Fruit fly (Drosophila melanogaster): ENCODE measurements around the gene CG10877.

CG10877 gene

DNA sequence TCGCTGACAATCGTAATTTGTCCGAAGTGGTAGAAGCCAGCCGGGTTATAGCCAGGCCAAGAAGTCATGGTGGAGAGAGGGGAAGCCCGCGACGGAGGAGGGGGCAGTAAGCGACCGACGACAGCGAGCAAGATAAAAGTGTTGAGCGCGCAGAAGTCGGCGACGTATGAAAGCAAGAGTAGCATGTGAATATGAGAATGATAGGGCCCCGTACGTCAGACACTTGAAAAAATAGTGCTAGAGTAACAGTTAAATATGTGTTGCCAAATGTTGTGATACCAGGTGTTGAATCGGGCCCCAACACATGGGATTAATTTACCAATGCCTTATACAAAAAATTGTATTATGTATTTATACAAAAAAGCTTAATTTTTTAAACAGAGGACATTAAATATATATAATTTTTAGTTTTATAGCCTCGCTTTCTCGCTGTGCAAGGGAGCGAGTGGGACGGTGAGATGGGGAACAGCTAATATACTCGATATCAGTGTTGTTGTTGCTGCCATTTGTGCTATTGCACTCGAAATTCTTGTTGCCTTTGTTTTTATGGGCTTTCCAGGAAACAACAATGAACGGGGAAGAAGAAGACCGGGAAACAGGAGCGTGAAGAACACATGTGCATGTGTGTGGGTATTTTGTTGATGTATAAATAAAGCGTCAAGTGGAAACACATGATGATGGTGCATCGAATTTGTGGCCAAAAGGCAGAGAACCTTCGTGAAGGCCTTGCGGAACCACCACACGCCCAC, 13.8 kb downstream of the CG10877 start (continued):
- TF ChIP-seq CG15269 (tag; optimal IDR thresholded peaks at IDR 0.05) (peak; percentile 92), gce (GFP tag; IDR thresholded peaks at IDR 0.05) (0 out of 3 replicates have a peak, but pooled peaks have one; percentile 20), unpg (GFP tag; optimal IDR thresholded peaks at IDR 0.05) (peak; percentile 88), CrebB (tag; optimal IDR thresholded peaks at IDR 0.05) (peak; percentile 48), croc (GFP tag; conservative IDR thresholded peaks at IDR 0.05) (peak; percentile 79), ab (GFP tag; optimal IDR thresholded peaks at IDR 0.05) (peak; percentile 42), slou (GFP tag; optimal IDR thresholded peaks at IDR 0.05) (peak; percentile 20), Aef1 (GFP tag; IDR thresholded peaks at IDR 0.05) (peak; percentile 84), crp (GFP tag; optimal IDR thresholded peaks at IDR 0.05) (peak in 1 of 2 experiments; percentile 21), CG13894 (tag; optimal IDR thresholded peaks at IDR 0.05) (peak; percentile 82), CG4854 (GFP tag; optimal IDR thresholded peaks at IDR 0.05) (peak; percentile 45), lbe (GFP tag; optimal IDR thresholded peaks at IDR 0.05) (peak; percentile 63), tup (GFP tag; optimal IDR thresholded peaks at IDR 0.05) (peak; percentile 70), fd102C (GFP tag; optimal IDR thresholded peaks at IDR 0.05) (no peak), dysf (GFP tag; IDR thresholded peaks at IDR 0.05) (peak; percentile 90), oc (tag; optimal IDR thresholded peaks at IDR 0.05) (peak; percentile 82), CG10366 (GFP tag; IDR thresholded peaks at IDR 0.05) (peak; percentile 85), CG7839 (tag; optimal IDR thresholded peaks at IDR 0.05) (peak; percentile 90), corto (GFP tag; optimal IDR thresholded peaks at IDR 0.05) (peak; percentile 90), CG1233 (GFP tag; optimal IDR thresholded peaks at IDR 0.05) (peak; percentile 80), CG10543 (GFP tag; optimal IDR thresholded peaks at IDR 0.05) (peak; percentile 90), CG15073 (GFP tag; optimal IDR thresholded peaks at IDR 0.05) (no peak), HLHmδ (GFP tag; optimal IDR thresholded peaks at IDR 0.05) (no peak), CG31388 (GFP tag; optimal IDR thresholded peaks at IDR 0.05) (peak; percentile 39), br (optimal IDR thresholded peaks at IDR 0.05) (no peak), scrt (GFP tag; optimal IDR thresholded peaks at IDR 0.05) (peak; percentile 81), Med (GFP tag) (peak; percentile 84), so (GFP tag; IDR thresholded peaks at IDR 0.05) (peak; percentile 75), fu2 (GFP tag; optimal IDR thresholded peaks at IDR 0.05) (no peak), MTF-1 (GFP tag; optimal IDR thresholded peaks at IDR 0.05; ENCODE audit: borderline replicate concordance) (peak; percentile 43), CG17361 (GFP tag; IDR thresholded peaks at IDR 0.05) (peak; percentile 85), grau (tag; optimal IDR thresholded peaks at IDR 0.05) (peak; percentile 87), ash1 (GFP tag; optimal IDR thresholded peaks at IDR 0.05) (no peak), wek (GFP tag; optimal IDR thresholded peaks at IDR 0.05) (no peak), row (GFP tag; IDR thresholded peaks at IDR 0.05) (peak; percentile 97), MBD-R2 (GFP tag; IDR thresholded peaks at IDR 0.05) (peak; percentile 62), gfzf (GFP tag; optimal IDR thresholded peaks at IDR 0.05) (no peak), insv (GFP tag; optimal IDR thresholded peaks at IDR 0.05) (no peak), CG18599 (GFP tag; optimal IDR thresholded peaks at IDR 0.05) (peak; percentile 92), CG9876 (GFP tag; optimal IDR thresholded peaks at IDR 0.05) (no peak), Blimp-1 (GFP tag; optimal IDR thresholded peaks at IDR 0.05) (peak; percentile 93), CG11398 (GFP tag; optimal IDR thresholded peaks at IDR 0.05) (no peak), CG12744 (GFP tag; optimal IDR thresholded peaks at IDR 0.05) (no peak), BEAF-32 (GFP tag; optimal IDR thresholded peaks at IDR 0.05) (no peak), CG14710 (tag; optimal IDR thresholded peaks at IDR 0.05) (peak; percentile 83), schlank (tag; optimal IDR thresholded peaks at IDR 0.05) (peak; percentile 49), Meics (GFP tag; optimal IDR thresholded peaks at IDR 0.05) (peak; percentile 88), hb (GFP tag; IDR thresholded peaks at IDR 0.05; ENCODE audit: partially characterized antibody) (no peak), CG8089 (GFP tag; optimal IDR thresholded peaks at IDR 0.05) (no peak)
